Worm (Caenorhabditis elegans) whole organism, L4/young adult: ENCODE measurements around the gene npp-10.

Source experiments
- W03F9.2 ChIP-seq: fragments of 150-350 bp; optimal IDR thresholded peaks from 2 replicates; lab custom pipeline; 2014; ENCODE audit warnings: missing biosample characterization, missing genetic modification characterization
- dao-5 ChIP-seq: sonication (generic microtip); optimal IDR thresholded peaks from 2 replicates; lab custom pipeline; 2016; ENCODE audit warnings: missing genotype, missing genetic modification characterization, moderate library complexity, missing compliant biosample characterization
- him-1 ChIP-seq: sonication (generic microtip); optimal IDR thresholded peaks from 2 replicates; lab custom pipeline; 2016; ENCODE audit warnings: missing genotype, missing genetic modification reagents, missing genetic modification characterization, missing compliant biosample characterization

The npp-10 gene

DNA sequence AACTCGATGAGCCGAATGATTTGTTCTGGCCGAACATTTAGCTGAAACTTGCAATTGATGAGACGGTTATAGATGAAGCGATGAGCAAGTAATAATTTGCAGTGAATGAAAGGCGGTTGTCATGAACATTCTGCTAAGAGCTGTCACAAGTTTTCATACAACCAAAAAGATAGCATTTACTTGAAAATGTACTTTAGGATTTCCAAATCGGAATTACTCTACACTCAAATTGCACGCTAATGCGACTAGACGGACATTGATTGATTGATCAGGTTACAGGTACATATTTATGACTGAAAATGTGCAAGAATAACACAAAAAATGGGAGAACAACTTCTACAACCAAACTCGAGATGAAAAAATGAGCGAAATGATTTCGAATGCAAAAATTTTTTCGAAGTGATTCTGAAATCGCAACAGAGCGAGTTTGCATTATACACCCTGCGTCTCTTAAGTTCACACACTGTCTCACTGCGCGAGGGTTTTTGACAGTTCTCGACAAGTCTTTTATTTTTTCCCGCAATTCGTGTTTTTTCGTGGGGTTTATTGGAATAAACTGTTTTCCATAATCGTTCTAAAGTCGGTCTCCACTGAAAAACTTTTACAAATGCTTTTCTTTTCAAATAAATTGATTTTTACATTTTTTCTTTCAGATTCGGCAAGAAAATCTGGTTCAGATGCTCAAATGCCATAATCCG lies at the start of gene npp-10, which contains the start of gene cyk-3:
Gene npp-10 (minus strand): TSS at position 51 of the 698 bp plus-strand sequence.
Gene cyk-3 (plus strand): TSS at position 648 of the 698 bp plus-strand sequence.
- TF ChIP-seq dao-5 (no peak), him-1 (tag; lab: Kevin White, UChicago) (no peak), W03F9.2 (tag; lab: Kevin White, UChicago) (no peak)

DNA sequence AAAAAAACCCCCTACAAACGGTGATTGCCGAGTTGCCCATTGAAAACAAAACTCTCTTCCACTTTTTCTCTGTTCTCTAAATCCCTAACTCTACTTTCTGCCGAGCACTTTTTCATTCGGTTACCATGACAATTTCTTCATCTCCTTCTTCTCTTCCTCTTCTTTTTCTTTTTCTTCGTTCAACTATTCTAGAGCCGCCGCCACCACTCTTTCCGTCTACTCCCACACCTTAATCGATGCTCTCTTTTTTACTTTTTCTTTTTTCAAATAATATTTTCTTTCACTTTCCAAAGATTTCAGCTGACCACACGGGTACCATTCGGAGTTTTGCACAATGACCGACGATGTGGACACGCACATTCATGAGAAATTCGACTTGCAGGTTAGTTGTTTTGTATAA lies 48.2 kb upstream of the npp-10 start, which contains the start of gene mapk-15:
Gene mapk-15 (plus strand): TSS at position 301 of the 400 bp plus-strand sequence.
- no peak for TF ChIP-seq W03F9.2 (tag; lab: Kevin White, UChicago)
- TF ChIP-seq dao-5, result no peak
- TF ChIP-seq him-1 (tag; lab: Kevin White, UChicago), result no peak

ce11 chrIII:6056770-6057169 lies 37.4 kb upstream of the npp-10 start, which contains the start of gene clc-10:
clc-10 (plus strand) TSS chrIII:6057070.
- TF ChIP-seq dao-5 (no peak), him-1 (tag; lab: Kevin White, UChicago) (no peak), W03F9.2 (tag; lab: Kevin White, UChicago) (no peak)

DNA sequence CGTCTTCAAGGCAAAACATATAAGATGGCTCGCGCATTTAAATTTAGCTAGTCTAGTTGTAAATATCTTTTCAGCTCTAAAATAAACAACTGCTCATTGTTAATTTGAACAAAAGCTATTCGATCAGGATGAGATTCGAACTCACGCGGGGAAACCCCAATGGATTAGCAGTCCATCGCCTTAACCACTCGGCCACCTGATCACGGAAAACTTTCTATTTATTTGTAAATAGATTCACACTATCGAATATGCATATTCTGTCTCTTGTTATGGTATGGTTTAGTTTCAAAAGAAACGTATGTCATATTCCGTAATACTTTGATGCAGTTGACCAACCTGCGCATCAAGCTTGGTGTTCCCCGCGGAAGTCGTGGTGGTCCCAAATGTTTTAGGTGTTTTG lies 36.8 kb upstream of the npp-10 start:
- TF ChIP-seq dao-5, result no peak
- no peak for TF ChIP-seq W03F9.2 (tag; lab: Kevin White, UChicago)
- TF ChIP-seq him-1 (tag; lab: Kevin White, UChicago), result no peak

DNA sequence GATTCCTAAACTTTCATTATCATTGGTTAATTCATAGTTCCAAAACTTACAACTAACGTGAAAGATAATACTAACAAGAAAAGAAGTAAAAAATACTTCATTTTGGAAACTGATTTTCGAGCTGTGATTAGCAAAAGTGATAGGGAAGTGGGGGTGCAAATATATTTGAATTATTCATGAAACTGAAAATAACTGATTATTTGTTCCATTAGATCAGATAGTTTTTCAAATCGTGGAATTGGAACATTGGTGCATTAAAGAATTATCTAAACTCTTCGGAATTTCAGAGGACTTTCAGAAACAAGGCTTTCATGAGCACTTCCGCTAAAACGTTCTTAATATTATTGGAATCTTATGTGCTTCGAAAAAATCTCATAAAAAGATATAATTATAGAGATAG lies 36.3 kb upstream of the npp-10 start, which contains the start of gene F40H6.5:
Gene F40H6.5 (minus strand): TSS at position 101 of the 400 bp plus-strand sequence.
- TF ChIP-seq dao-5 (no peak), him-1 (tag; lab: Kevin White, UChicago) (no peak)

ce11 chrIII:6046881-6047280 lies 27.5 kb upstream of the npp-10 start, which contains the start of gene tbx-11:
tbx-11 (minus strand) TSS chrIII:6046981.
- TF ChIP-seq W03F9.2 (tag; lab: Kevin White, UChicago) (no peak), him-1 (tag; lab: Kevin White, UChicago) (no peak)

ce11 chrIII:6039370-6039769 lies 20.0 kb upstream of the npp-10 start, which contains the start of gene ift-139:
ift-139 (minus strand) TSS chrIII:6039470.
- TF ChIP-seq him-1 (tag; lab: Kevin White, UChicago) (no peak), W03F9.2 (tag; lab: Kevin White, UChicago) (no peak), dao-5 (no peak)

- TF ChIP-seq dao-5, result no peak
- no peak for TF ChIP-seq W03F9.2 (tag; lab: Kevin White, UChicago)
- no peak for TF ChIP-seq him-1 (tag; lab: Kevin White, UChicago)
Measured at ce11 chrIII:6030483-6030882, 11.1 kb upstream of the npp-10 start, which contains the start of gene ZK328.6. ZK328.6 (minus strand) TSS chrIII:6030583.

DNA sequence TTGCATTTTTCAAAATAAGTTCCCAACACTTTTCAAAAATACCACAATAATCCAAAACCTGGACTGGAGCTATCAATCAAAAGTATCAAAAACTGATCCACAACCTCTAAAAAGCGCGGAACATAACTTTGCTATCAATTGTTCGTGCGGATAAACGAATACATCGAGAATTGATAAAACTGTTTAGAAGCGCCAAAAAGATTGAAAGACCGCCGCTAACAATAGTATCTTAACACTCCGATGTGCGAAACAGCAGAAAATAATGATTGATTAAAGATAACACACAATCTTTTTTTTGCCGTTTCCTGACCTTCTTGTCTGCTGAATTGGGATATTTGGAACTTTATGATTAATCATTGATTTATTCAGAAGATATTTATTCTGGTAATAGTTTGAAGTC lies 9.1 kb upstream of the npp-10 start, which contains the start of gene tbx-7:
Gene tbx-7 (minus strand): TSS at position 101 of the 400 bp plus-strand sequence.
- TF ChIP-seq dao-5, result no peak
- no peak for TF ChIP-seq him-1 (tag; lab: Kevin White, UChicago)
- TF ChIP-seq W03F9.2 (tag; lab: Kevin White, UChicago), result no peak

ce11 chrIII:6011310-6011709 lies 8.1 kb downstream of the npp-10 start:
- TF ChIP-seq W03F9.2 (tag; lab: Kevin White, UChicago), result no peak
- TF ChIP-seq him-1 (tag; lab: Kevin White, UChicago), result no peak
- TF ChIP-seq dao-5, result no peak

ce11 chrIII:6008989-6009610 lies 10.3 kb downstream of the npp-10 start, which contains the start of the genes gcna-1 and eftu-2:
gcna-1 (minus strand) TSS chrIII:6009084.
eftu-2 (plus strand) TSS chrIII:6009560.
- TF ChIP-seq him-1 (tag; lab: Kevin White, UChicago), result no peak
- TF ChIP-seq dao-5, result no peak
- TF ChIP-seq W03F9.2 (tag; lab: Kevin White, UChicago), result no peak

DNA sequence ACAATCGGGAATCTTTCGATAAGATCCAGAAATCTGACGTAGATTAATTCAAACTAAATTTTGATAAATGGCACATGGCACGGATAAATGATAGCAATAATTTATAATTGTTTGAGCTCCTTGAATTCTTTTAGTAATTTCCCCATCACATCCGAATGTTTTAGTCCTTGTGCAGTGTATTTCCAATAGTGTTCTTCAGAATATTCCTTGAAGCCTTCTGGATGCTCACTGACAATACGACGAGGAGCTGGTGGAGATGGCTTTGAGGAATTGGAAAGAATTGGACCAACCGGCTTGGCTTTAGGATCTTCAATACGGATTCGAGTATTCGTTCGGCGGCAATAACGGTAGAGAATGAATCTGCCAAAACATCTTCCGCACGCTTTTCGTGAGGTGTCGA lies 12.9 kb downstream of the npp-10 start:
- TF ChIP-seq him-1 (tag; lab: Kevin White, UChicago) (peak; percentile 24), dao-5 (no peak), W03F9.2 (tag; lab: Kevin White, UChicago) (no peak)

- TF ChIP-seq him-1 (tag; lab: Kevin White, UChicago) (no peak), dao-5 (no peak), W03F9.2 (tag; lab: Kevin White, UChicago) (no peak)
Measured at ce11 chrIII:6002024-6002423, 17.3 kb downstream of the npp-10 start.

ce11 chrIII:5999629-6000028 lies 19.7 kb downstream of the npp-10 start:
- TF ChIP-seq him-1 (tag; lab: Kevin White, UChicago) (peak; percentile 59), dao-5 (no peak), W03F9.2 (tag; lab: Kevin White, UChicago) (no peak)
